Worm (Caenorhabditis elegans) whole organism, mixed stage, embryonic: ENCODE data around the gene B0507.7.

Source experiments
- M03D4.4 ChIP-seq: sonication (generic microtip); optimal IDR thresholded peaks from 2 replicates; lab custom pipeline; 2017; ENCODE audit warnings: mild to moderate bottlenecking, missing genetic modification characterization, missing compliant biosample characterization
- bed-3 ChIP-seq: fragments of 200-800 bp; sonication (Bioruptor generic); optimal IDR thresholded peaks from 3 replicates; lab custom pipeline; 2018; ENCODE audit warnings: mild to moderate bottlenecking, missing genetic modification characterization, moderate library complexity, missing compliant biosample characterization
- blmp-1 ChIP-seq: fragments of 150-350 bp; optimal IDR thresholded peaks from 2 replicates; lab custom pipeline; 2014; ENCODE audit warnings: missing biosample characterization, missing genetic modification characterization
- ceh-39 ChIP-seq: fragments of 150-350 bp; optimal IDR thresholded peaks from 2 replicates; lab custom pipeline; 2014; ENCODE audit warnings: missing biosample characterization, missing genetic modification characterization
- ceh-43 ChIP-seq: fragments of 200-800 bp; sonication (Bioruptor generic); optimal IDR thresholded peaks from 2 replicates; lab custom pipeline; 2018; ENCODE audit warnings: mild to moderate bottlenecking, missing genetic modification characterization, moderate library complexity, missing compliant biosample characterization
- ceh-83 ChIP-seq: fragments of 200-800 bp; sonication (Bioruptor generic); optimal IDR thresholded peaks from 2 replicates; lab custom pipeline; 2018; ENCODE audit warnings: mild to moderate bottlenecking, missing genetic modification characterization, missing compliant biosample characterization
- ces-1 ChIP-seq: fragments of 150-350 bp; optimal IDR thresholded peaks from 2 replicates; lab custom pipeline; 2014; ENCODE audit warnings: missing biosample characterization, missing genetic modification reagents, missing genetic modification characterization
- cnd-1 ChIP-seq: fragments of 200-800 bp; sonication (Bioruptor generic); optimal IDR thresholded peaks from 2 replicates; lab custom pipeline; 2018; ENCODE audit warnings: mild to moderate bottlenecking, missing genetic modification characterization, missing compliant biosample characterization
- drap-1 ChIP-seq: fragments of 200-800 bp; sonication (Bioruptor generic); optimal IDR thresholded peaks from 3 replicates; lab custom pipeline; 2018; ENCODE audit warnings: mild to moderate bottlenecking, missing genetic modification characterization, missing compliant biosample characterization
- elt-1 ChIP-seq: sonication (generic microtip); optimal IDR thresholded peaks from 2 replicates; lab custom pipeline; 2017; ENCODE audit warnings: missing genetic modification characterization, mild to moderate bottlenecking, missing compliant biosample characterization, antibody characterized with exemption, moderate library complexity, borderline replicate concordance; ENCODE audit not compliant: insufficient read depth
- elt-3 ChIP-seq: fragments of 150-350 bp; optimal IDR thresholded peaks from 2 replicates; lab custom pipeline; 2014; ENCODE audit warnings: missing biosample characterization, missing genetic modification characterization
- flh-1 ChIP-seq: fragments of 200-800 bp; sonication (Bioruptor generic); optimal IDR thresholded peaks from 2 replicates; lab custom pipeline; 2018; ENCODE audit warnings: mild to moderate bottlenecking, missing genetic modification characterization, moderate library complexity, missing compliant biosample characterization
- ham-2 ChIP-seq: fragments of 200-800 bp; sonication (Bioruptor generic); optimal IDR thresholded peaks from 2 replicates; lab custom pipeline; 2018; ENCODE audit warnings: mild to moderate bottlenecking, missing genetic modification characterization, missing compliant biosample characterization
- hlh-1 ChIP-seq: fragments of 150-350 bp; optimal IDR thresholded peaks from 2 replicates; lab custom pipeline; 2014; ENCODE audit warnings: missing biosample characterization, missing genetic modification reagents, missing genetic modification characterization
- lin-13 ChIP-seq: fragments of 150-350 bp; optimal IDR thresholded peaks from 2 replicates; lab custom pipeline; 2014; ENCODE audit warnings: missing biosample characterization, missing genetic modification characterization
- lin-32 ChIP-seq: fragments of 200-800 bp; sonication (Bioruptor generic); optimal IDR thresholded peaks from 2 replicates; lab custom pipeline; 2018; ENCODE audit warnings: mild to moderate bottlenecking, missing genetic modification characterization, missing compliant biosample characterization
- lsy-2 ChIP-seq: fragments of 150-350 bp; optimal IDR thresholded peaks from 2 replicates; lab custom pipeline; 2014; ENCODE audit warnings: missing biosample characterization, missing genetic modification characterization
- mab-5 ChIP-seq: fragments of 150-350 bp; optimal IDR thresholded peaks from 2 replicates; lab custom pipeline; 2014; ENCODE audit warnings: missing biosample characterization, missing genetic modification characterization
- mep-1 ChIP-seq: fragments of 150-350 bp; optimal IDR thresholded peaks from 2 replicates; lab custom pipeline; 2017; ENCODE audit warnings: missing biosample characterization, missing genetic modification reagents, missing genetic modification characterization, inconsistent platforms
- mls-2 ChIP-seq: sonication (generic microtip); optimal IDR thresholded peaks from 2 replicates; lab custom pipeline; 2016; ENCODE audit warnings: mild to moderate bottlenecking, missing genetic modification characterization, moderate library complexity, missing compliant biosample characterization
- nhr-12 ChIP-seq: fragments of 150-350 bp; optimal IDR thresholded peaks from 2 replicates; lab custom pipeline; 2014; ENCODE audit warnings: missing biosample characterization, missing genetic modification characterization
- nhr-2 ChIP-seq: fragments of 150-350 bp; optimal IDR thresholded peaks from 2 replicates; lab custom pipeline; 2014; ENCODE audit warnings: missing biosample characterization, missing genetic modification characterization
- nhr-237 ChIP-seq: fragments of 150-350 bp; optimal IDR thresholded peaks from 2 replicates; lab custom pipeline; 2014; ENCODE audit warnings: missing biosample characterization, missing genetic modification characterization
- nhr-28 ChIP-seq: fragments of 150-350 bp; optimal IDR thresholded peaks from 2 replicates; lab custom pipeline; 2014; ENCODE audit warnings: missing biosample characterization, missing genetic modification characterization
- nhr-76 ChIP-seq: sonication (generic microtip); optimal IDR thresholded peaks from 2 replicates; lab custom pipeline; 2017; ENCODE audit warnings: missing biosample characterization, missing genetic modification characterization
- pha-4 ChIP-seq: fragments of 150-350 bp; optimal IDR thresholded peaks from 2 replicates; lab custom pipeline; 2018; ENCODE audit warnings: missing biosample characterization, missing genetic modification reagents, missing genetic modification characterization
- sem-2 ChIP-seq: fragments of 200-800 bp; sonication (Bioruptor generic); optimal IDR thresholded peaks from 2 replicates; lab custom pipeline; 2018; ENCODE audit warnings: mild to moderate bottlenecking, missing genetic modification characterization, missing compliant biosample characterization
- snpc-4 ChIP-seq: fragments of 150-350 bp; optimal IDR thresholded peaks from 2 replicates; lab custom pipeline; 2014; ENCODE audit warnings: missing biosample characterization, missing genetic modification characterization
- sptf-1 ChIP-seq: sonication (generic microtip); optimal IDR thresholded peaks from 2 replicates; lab custom pipeline; 2017; ENCODE audit warnings: mild to moderate bottlenecking, missing genetic modification characterization, moderate library complexity, missing compliant biosample characterization
- tbx-8 ChIP-seq: fragments of 200-800 bp; sonication (Bioruptor generic); optimal IDR thresholded peaks from 2 replicates; lab custom pipeline; 2018; ENCODE audit warnings: mild to moderate bottlenecking, missing genetic modification characterization, moderate library complexity, missing compliant biosample characterization
- unc-120 ChIP-seq: sonication (generic microtip); optimal IDR thresholded peaks from 2 replicates; lab custom pipeline; 2017; ENCODE audit warnings: missing genetic modification characterization, missing compliant biosample characterization; ENCODE audit not compliant: poor library complexity, severe bottlenecking
- unc-39 ChIP-seq: fragments of 150-350 bp; optimal IDR thresholded peaks from 2 replicates; lab custom pipeline; 2014; ENCODE audit warnings: missing biosample characterization, missing genetic modification characterization
- unc-62 ChIP-seq: fragments of 150-350 bp; optimal IDR thresholded peaks from 2 replicates; lab custom pipeline; 2014; ENCODE audit warnings: missing biosample characterization, missing genetic modification reagents, missing genetic modification characterization
- zip-8 ChIP-seq: fragments of 150-350 bp; optimal IDR thresholded peaks from 2 replicates; lab custom pipeline; 2014; ENCODE audit warnings: missing biosample characterization, missing genetic modification characterization
- ztf-11 ChIP-seq: fragments of 150-350 bp; optimal IDR thresholded peaks from 2 replicates; lab custom pipeline; 2014; ENCODE audit warnings: missing biosample characterization, missing genetic modification characterization

The B0507.7 gene

ce11 chrV:8786245-8786644, 27.7 kb upstream of the B0507.7 start, which contains the start of gene sup-37:
Gene sup-37 (plus strand): TSS chrV:8786545.
- TF ChIP-seq bed-3 = no peak
- no peak for TF ChIP-seq unc-62 (GFP tag; lab: Kevin White, UChicago)
- no peak for TF ChIP-seq flh-1 (GFP tag; lab: Kevin White, UChicago)
- TF ChIP-seq blmp-1 = no peak
- TF ChIP-seq mab-5 (tag; lab: Kevin White, UChicago) = no peak
- TF ChIP-seq, all 35 proteins: peak for 0

DNA sequence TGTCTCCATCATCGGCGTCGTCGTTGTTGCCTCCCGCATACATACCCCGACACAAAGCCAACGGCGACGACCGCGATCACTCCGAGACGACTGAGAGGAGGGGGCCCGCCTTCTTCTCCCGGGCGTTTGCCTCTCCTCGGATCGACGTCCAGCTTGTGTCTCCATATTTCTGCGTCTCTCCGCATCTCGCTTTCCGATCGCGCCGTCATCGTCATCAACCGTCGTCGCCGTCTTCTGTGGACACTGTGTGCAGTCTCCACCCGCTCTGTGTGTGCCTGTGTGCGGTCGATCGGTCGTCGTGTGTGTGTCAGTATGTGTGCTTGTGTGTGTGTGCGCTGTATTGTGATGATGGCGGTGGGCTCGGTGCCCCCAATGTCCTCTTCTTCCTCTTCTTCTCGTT, 27.0 kb upstream of the B0507.7 start:
- TF ChIP-seq mep-1 (tag; lab: Kevin White, UChicago) (peak; percentile 23), nhr-28 (tag; lab: Kevin White, UChicago) (no peak), tbx-8 (GFP tag; lab: Kevin White, UChicago) (peak; percentile 55), unc-62 (GFP tag; lab: Kevin White, UChicago) (peak; percentile 70), ham-2 (peak; percentile 96), sem-2 (GFP tag; lab: Kevin White, UChicago) (no peak), nhr-12 (tag; lab: Kevin White, UChicago) (no peak), lin-32 (GFP tag; lab: Kevin White, UChicago) (no peak), nhr-76 (no peak), M03D4.4 (peak; percentile 73), ceh-83 (peak; percentile 27), sptf-1 (tag; lab: Kevin White, UChicago) (peak; percentile 77), ceh-39 (peak; percentile 8), nhr-2 (no peak), hlh-1 (peak; percentile 24), zip-8 (tag; lab: Kevin White, UChicago) (no peak), elt-3 (tag; lab: Kevin White, UChicago) (no peak), mab-5 (tag; lab: Kevin White, UChicago) (no peak), ztf-11 (tag; lab: Kevin White, UChicago) (peak; percentile 91), drap-1 (peak; percentile 64), nhr-237 (tag; lab: Kevin White, UChicago) (no peak), unc-120 (peak; percentile 63), mls-2 (tag; lab: Kevin White, UChicago) (peak; percentile 46), snpc-4 (tag; lab: Kevin White, UChicago) (no peak), elt-1 (no peak), ceh-43 (GFP tag; lab: Kevin White, UChicago) (no peak), flh-1 (GFP tag; lab: Kevin White, UChicago) (no peak), blmp-1 (no peak), bed-3 (no peak), cnd-1 (peak; percentile 86), unc-39 (tag; lab: Kevin White, UChicago) (no peak), lsy-2 (tag; lab: Kevin White, UChicago) (peak; percentile 6), ces-1 (no peak), lin-13 (tag; lab: Kevin White, UChicago) (peak; percentile 11), pha-4 (tag; lab: Kevin White, UChicago) (peak; percentile 66)

DNA sequence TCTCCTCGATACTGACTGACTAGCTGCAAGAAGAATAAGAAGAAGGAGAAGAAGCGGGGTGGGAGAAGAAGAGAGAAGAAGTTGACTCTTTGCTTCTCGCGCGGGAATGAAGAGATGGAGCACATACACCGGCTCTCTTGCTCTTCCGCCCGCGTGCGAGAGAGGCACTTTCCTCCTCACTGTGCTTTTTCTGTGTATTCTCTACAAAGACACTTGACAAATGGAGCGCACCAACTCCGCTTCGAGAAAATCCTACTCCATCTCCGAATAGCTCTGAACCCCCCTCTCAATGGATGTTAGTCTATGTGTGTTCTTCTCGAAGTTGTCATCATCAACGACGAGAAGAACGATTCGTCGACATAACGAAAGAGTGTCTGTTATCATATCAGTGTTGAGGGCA, 26.0 kb upstream of the B0507.7 start:
- peak; percentile 48 for TF ChIP-seq pha-4 (tag; lab: Kevin White, UChicago)
- peak; percentile 28 for TF ChIP-seq mep-1 (tag; lab: Kevin White, UChicago)
- TF ChIP-seq hlh-1 = peak; percentile 31
- TF ChIP-seq lin-13 (tag; lab: Kevin White, UChicago) = no peak
- TF ChIP-seq blmp-1 = no peak
- TF ChIP-seq unc-62 (GFP tag; lab: Kevin White, UChicago) = no peak

ce11 chrV:8782112-8782511, 23.6 kb upstream of the B0507.7 start:
- TF ChIP-seq sptf-1 (tag; lab: Kevin White, UChicago) = peak; percentile 33
- TF ChIP-seq flh-1 (GFP tag; lab: Kevin White, UChicago) = no peak
- no peak for TF ChIP-seq bed-3

DNA sequence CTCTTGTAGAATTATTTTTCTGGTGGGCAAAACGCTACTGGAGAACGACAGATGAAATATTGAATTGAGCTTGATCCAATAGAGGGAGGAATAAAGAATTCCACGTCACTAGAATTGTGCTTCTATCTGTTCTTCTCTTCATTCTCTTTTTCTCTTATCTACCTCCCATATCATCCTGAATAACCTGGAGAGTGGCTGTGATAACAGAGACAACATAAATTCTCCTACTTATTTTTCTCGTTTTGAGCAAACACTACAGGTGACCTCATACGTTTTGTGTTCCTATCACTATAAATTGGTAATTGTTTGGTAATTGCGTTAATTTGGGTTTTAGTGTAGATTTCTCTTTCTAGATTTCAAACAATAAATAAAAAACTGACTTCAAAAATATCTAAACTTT, 22.6 kb upstream of the B0507.7 start:
- no peak for TF ChIP-seq bed-3
- TF ChIP-seq ceh-83 = no peak
- TF ChIP-seq zip-8 (tag; lab: Kevin White, UChicago) = no peak
- no peak for TF ChIP-seq M03D4.4
- TF ChIP-seq, all 35 proteins: peak for 0
